Fruit fly (Drosophila melanogaster): Measurements from ENCODE around the gene stops.
A peak's percentile ranks its signal among the peaks of the same experiment; 100 is the strongest.

dm6 chr3R:31168968-31169367 lies at the start of gene stops:
- no peak for TF ChIP-seq Hr4 (GFP tag; optimal IDR thresholded peaks at IDR 0.05)
- TF ChIP-seq CG8319 (GFP tag; optimal IDR thresholded peaks at IDR 0.05): no peak
- TF ChIP-seq CG10669 (GFP tag; optimal IDR thresholded peaks at IDR 0.05): no peak
- TF ChIP-seq dsx (GFP tag; optimal IDR thresholded peaks at IDR 0.05; ENCODE audit: poor library complexity, severe bottlenecking): no peak
- TF ChIP-seq CG6792 (GFP tag; optimal IDR thresholded peaks at IDR 0.05): no peak
- TF ChIP-seq CG9139 (GFP tag; optimal IDR thresholded peaks at IDR 0.05): no peak
- no peak for TF ChIP-seq salr (GFP tag; optimal IDR thresholded peaks at IDR 0.05)
- no peak for TF ChIP-seq CG10631 (GFP tag; optimal IDR thresholded peaks at IDR 0.05)
- TF ChIP-seq Hr39 (GFP tag; optimal IDR thresholded peaks at IDR 0.05): no peak
- TF ChIP-seq Sox15 (GFP tag; optimal IDR thresholded peaks at IDR 0.05): no peak
- no peak for TF ChIP-seq Blimp-1 (GFP tag; optimal IDR thresholded peaks at IDR 0.05)
- TF ChIP-seq vri (GFP tag; optimal IDR thresholded peaks at IDR 0.05): no peak
- peak; percentile 16 for TF ChIP-seq CG6276 (GFP tag; optimal IDR thresholded peaks at IDR 0.05)
